In genomic region chrV:10967594-10968273, ce11 we compare ENCODE assay signal across 2 worm cellular contexts.
TF ChIP-seq lines count a peak whose summit lies in the region.

No protein-coding gene starts in this region.

TF ChIP-seq in whole organism, L4 larva, 104 proteins besides CTCF, POLR2A, EP300 and RAD21 (continued from another document):
- TF ChIP-seq ceh-20 (GFP tag; IDR thresholded peaks at IDR 0.05; lab: Robert Waterston, UW), result 0 out of 2 replicates have a peak, but pooled peaks have one; percentile 14

TF ChIP-seq in whole organism, young adult, 124 proteins besides CTCF, POLR2A, EP300 and RAD21 (continued from another document):
- TF ChIP-seq ama-1 (optimal IDR thresholded peaks at IDR 0.05; lab: Kevin White, UChicago) (no peak), ama-1 (GFP tag; optimal IDR thresholded peaks at IDR 0.05; lab: Kevin White, UChicago) (peak in 1 of 2 experiments; percentile 92), rpc-1 (optimal IDR thresholded peaks at IDR 0.05; lab: Kevin White, UChicago) (no peak), rpc-1 (tag; optimal IDR thresholded peaks at IDR 0.05; lab: Kevin White, UChicago) (no peak), F22D6.2 (tag; optimal IDR thresholded peaks at IDR 0.05; lab: Kevin White, UChicago) (no peak), dpl-1 (GFP tag; optimal IDR thresholded peaks at IDR 0.05; lab: Kevin White, UChicago) (no peak), lin-54 (GFP tag; optimal IDR thresholded peaks at IDR 0.05; lab: Kevin White, UChicago) (peak; percentile 47), attf-3 (GFP tag; conservative IDR thresholded peaks at IDR 0.05; lab: Robert Waterston, UW) (no peak), K12H6.12 (tag; optimal IDR thresholded peaks at IDR 0.05; lab: Kevin White, UChicago) (no peak), ztf-22 (GFP tag; optimal IDR thresholded peaks at IDR 0.05; lab: Kevin White, UChicago) (peak; percentile 41), F49E8.2 (tag; optimal IDR thresholded peaks at IDR 0.05; lab: Kevin White, UChicago; ENCODE audit: insufficient read depth) (peak; percentile 83), unc-130 (GFP tag; optimal IDR thresholded peaks at IDR 0.05; lab: Kevin White, UChicago) (peak; percentile 51), Y95B8A.8 (GFP tag; IDR thresholded peaks at IDR 0.05; lab: Robert Waterston, UW) (peak; percentile 37; the same call in 1 of the 2 replicates), ets-4 (GFP tag; optimal IDR thresholded peaks at IDR 0.05; lab: Kevin White, UChicago) (peak; percentile 72), die-1 (tag; optimal IDR thresholded peaks at IDR 0.05; lab: Kevin White, UChicago) (no peak), ceh-27 (GFP tag; optimal IDR thresholded peaks at IDR 0.05; lab: Kevin White, UChicago) (no peak), lsy-27 (tag; optimal IDR thresholded peaks at IDR 0.05; lab: Kevin White, UChicago; ENCODE audit: borderline replicate concordance, insufficient read depth) (no peak), attf-6 (GFP tag; IDR thresholded peaks at IDR 0.05; lab: Robert Waterston, UW) (0 out of 2 replicates have a peak, but pooled peaks have one; percentile 13), attf-5 (GFP tag; optimal IDR thresholded peaks at IDR 0.05; lab: Kevin White, UChicago) (peak; percentile 24), sea-2 (GFP tag; IDR thresholded peaks at IDR 0.05; lab: Robert Waterston, UW) (no peak), tlf-1 (GFP tag; optimal IDR thresholded peaks at IDR 0.05; lab: Kevin White, UChicago) (peak; percentile 50), C06A6.2 (GFP tag; conservative IDR thresholded peaks at IDR 0.05; lab: Robert Waterston, UW) (no peak), him-1 (tag; optimal IDR thresholded peaks at IDR 0.05; lab: Kevin White, UChicago) (peak; percentile 76), egrh-3 (GFP tag; IDR thresholded peaks at IDR 0.05; lab: Robert Waterston, UW) (no peak), dpff-1 (tag; optimal IDR thresholded peaks at IDR 0.05; lab: Kevin White, UChicago) (no peak), somi-1 (GFP tag; optimal IDR thresholded peaks at IDR 0.05; lab: Kevin White, UChicago) (no peak), tbp1 (GFP tag; optimal IDR thresholded peaks at IDR 0.05; lab: Kevin White, UChicago) (no peak), snpc-4 (GFP tag; optimal IDR thresholded peaks at IDR 0.05; lab: Kevin White, UChicago) (no peak), snpc-4 (tag; optimal IDR thresholded peaks at IDR 0.05; lab: Kevin White, UChicago) (peak in 1 of 4 experiments; percentile 51), ceh-100 (GFP tag; IDR thresholded peaks at IDR 0.05; lab: Robert Waterston, UW) (0 out of 2 replicates have a peak, but pooled peaks have one; percentile 18), hlh-26 (GFP tag; conservative IDR thresholded peaks at IDR 0.05; lab: Robert Waterston, UW) (no peak), Y56A3A.18 (GFP tag; IDR thresholded peaks at IDR 0.05; lab: Robert Waterston, UW) (peak; percentile 39; the same call in 1 of the 2 replicates), efl-1 (GFP tag; optimal IDR thresholded peaks at IDR 0.05; lab: Kevin White, UChicago) (no peak), athp-1 (tag; optimal IDR thresholded peaks at IDR 0.05; lab: Kevin White, UChicago) (peak; percentile 24), B0261.1 (tag; optimal IDR thresholded peaks at IDR 0.05; lab: Kevin White, UChicago) (no peak), egl-44 (GFP tag; IDR thresholded peaks at IDR 0.05; lab: Robert Waterston, UW) (no peak), pbrm-1 (GFP tag; IDR thresholded peaks at IDR 0.05; lab: Robert Waterston, UW) (peak; percentile 34; the same call in 1 of the 2 replicates), bed-1 (GFP tag; IDR thresholded peaks at IDR 0.05; lab: Robert Waterston, UW) (no peak), ccch-3 (GFP tag; optimal IDR thresholded peaks at IDR 0.05; lab: Kevin White, UChicago) (no peak), cebp-1 (GFP tag; IDR thresholded peaks at IDR 0.05; lab: Robert Waterston, UW) (no peak), cebp-1 (tag; optimal IDR thresholded peaks at IDR 0.05; lab: Kevin White, UChicago) (no peak), ZK185.1 (tag; optimal IDR thresholded peaks at IDR 0.05; lab: Kevin White, UChicago; ENCODE audit: poor library complexity, severe bottlenecking) (peak; percentile 27), B0336.3 (GFP tag; IDR thresholded peaks at IDR 0.05; lab: Robert Waterston, UW) (no peak; the same call in 1 of the 2 replicates), nhr-120 (GFP tag; IDR thresholded peaks at IDR 0.05; lab: Robert Waterston, UW) (0 out of 2 replicates have a peak, but pooled peaks have one; percentile 10), ztf-26 (tag; optimal IDR thresholded peaks at IDR 0.05; lab: Kevin White, UChicago) (no peak), let-607 (tag; optimal IDR thresholded peaks at IDR 0.05; lab: Kevin White, UChicago) (peak; percentile 98 to 99), xnd-1 (tag; optimal IDR thresholded peaks at IDR 0.05; lab: Kevin White, UChicago) (no peak), akir-1 (GFP tag; optimal IDR thresholded peaks at IDR 0.05; lab: Kevin White, UChicago) (no peak), hlh-12 (tag; optimal IDR thresholded peaks at IDR 0.05; lab: Kevin White, UChicago) (no peak), zfh-2 (GFP tag; conservative IDR thresholded peaks at IDR 0.05; lab: Robert Waterston, UW) (no peak), hsf-1 (GFP tag; IDR thresholded peaks at IDR 0.05; lab: Robert Waterston, UW) (no peak), ztf-18 (tag; optimal IDR thresholded peaks at IDR 0.05; lab: Kevin White, UChicago) (no peak), Y79H2A.3 (GFP tag; conservative IDR thresholded peaks at IDR 0.05; lab: Robert Waterston, UW) (no peak), T07F8.4 (tag; optimal IDR thresholded peaks at IDR 0.05; lab: Kevin White, UChicago) (peak; percentile 38), zim-3 (tag; optimal IDR thresholded peaks at IDR 0.05; lab: Kevin White, UChicago) (no peak), fkh-3 (tag; optimal IDR thresholded peaks at IDR 0.05; lab: Kevin White, UChicago) (no peak), F57A8.1 (GFP tag; optimal IDR thresholded peaks at IDR 0.05; lab: Kevin White, UChicago) (no peak), F39B2.1 (GFP tag; IDR thresholded peaks at IDR 0.05; lab: Robert Waterston, UW) (peak; percentile 56; the same call in 1 of the 2 replicates), snpc-1.3 (tag; optimal IDR thresholded peaks at IDR 0.05; lab: Kevin White, UChicago; ENCODE audit: insufficient read depth) (no peak), madf-8 (GFP tag; conservative IDR thresholded peaks at IDR 0.05; lab: Robert Waterston, UW) (no peak), ztf-25 (GFP tag; IDR thresholded peaks at IDR 0.05; lab: Robert Waterston, UW) (no peak), F52B5.7 (tag; optimal IDR thresholded peaks at IDR 0.05; lab: Kevin White, UChicago) (no peak), dox-1 (GFP tag; IDR thresholded peaks at IDR 0.05; lab: Robert Waterston, UW) (no peak), hmg-1.2 (GFP tag; IDR thresholded peaks at IDR 0.05; lab: Robert Waterston, UW) (no peak), let-526 (GFP tag; IDR thresholded peaks at IDR 0.05; lab: Robert Waterston, UW) (no peak), mxl-1 (tag; optimal IDR thresholded peaks at IDR 0.05; lab: Kevin White, UChicago) (no peak), lag-1 (GFP tag; IDR thresholded peaks at IDR 0.05; lab: Robert Waterston, UW) (no peak), hmg-20 (GFP tag; IDR thresholded peaks at IDR 0.05; lab: Robert Waterston, UW) (no peak), lin-35 (GFP tag; optimal IDR thresholded peaks at IDR 0.05; lab: Kevin White, UChicago) (peak in 1 of 3 experiments; percentile 55), ceh-58 (GFP tag; IDR thresholded peaks at IDR 0.05; lab: Robert Waterston, UW) (no peak), madf-3 (GFP tag; IDR thresholded peaks at IDR 0.05; lab: Robert Waterston, UW) (0 out of 2 replicates have a peak, but pooled peaks have one; percentile 15), F10E7.11 (tag; optimal IDR thresholded peaks at IDR 0.05; lab: Kevin White, UChicago) (no peak), aptf-2 (GFP tag; conservative IDR thresholded peaks at IDR 0.05; lab: Robert Waterston, UW) (no peak), lin-40 (tag; optimal IDR thresholded peaks at IDR 0.05; lab: Kevin White, UChicago) (no peak), nhr-90 (tag; optimal IDR thresholded peaks at IDR 0.05; lab: Kevin White, UChicago) (no peak), pha-4 (tag; optimal IDR thresholded peaks at IDR 0.05; lab: Kevin White, UChicago) (peak; percentile 89), B0019.2 (GFP tag; conservative IDR thresholded peaks at IDR 0.05; lab: Robert Waterston, UW) (no peak), repo-1 (tag; optimal IDR thresholded peaks at IDR 0.05; lab: Kevin White, UChicago) (peak; percentile 74), ceh-91 (GFP tag; IDR thresholded peaks at IDR 0.05; lab: Robert Waterston, UW) (no peak), snpc-3.4 (tag; optimal IDR thresholded peaks at IDR 0.05; lab: Kevin White, UChicago) (peak; percentile 79), lir-1 (GFP tag; conservative IDR thresholded peaks at IDR 0.05; lab: Robert Waterston, UW) (no peak)
